Worm (Caenorhabditis elegans) whole organism, mixed stage, embryonic: ENCODE results near the gene T28D9.1.

Experiments
- blmp-1 ChIP-seq: fragments of 150-350 bp; optimal IDR thresholded peaks from 2 replicates; lab custom pipeline; 2014; ENCODE audit warnings: missing biosample characterization, missing genetic modification characterization
- ces-1 ChIP-seq: fragments of 150-350 bp; optimal IDR thresholded peaks from 2 replicates; lab custom pipeline; 2014; ENCODE audit warnings: missing biosample characterization, missing genetic modification reagents, missing genetic modification characterization
- lin-32 ChIP-seq: fragments of 200-800 bp; sonication (Bioruptor generic); optimal IDR thresholded peaks from 2 replicates; lab custom pipeline; 2018; ENCODE audit warnings: mild to moderate bottlenecking, missing genetic modification characterization, missing compliant biosample characterization
- mls-2 ChIP-seq: sonication (generic microtip); optimal IDR thresholded peaks from 2 replicates; lab custom pipeline; 2016; ENCODE audit warnings: mild to moderate bottlenecking, missing genetic modification characterization, moderate library complexity, missing compliant biosample characterization
- nhr-12 ChIP-seq: fragments of 150-350 bp; optimal IDR thresholded peaks from 2 replicates; lab custom pipeline; 2014; ENCODE audit warnings: missing biosample characterization, missing genetic modification characterization
- pha-4 ChIP-seq: fragments of 150-350 bp; optimal IDR thresholded peaks from 2 replicates; lab custom pipeline; 2018; ENCODE audit warnings: missing biosample characterization, missing genetic modification reagents, missing genetic modification characterization

ce11 chrII:6454671-6455070 lies 37.5 kb upstream of the T28D9.1 start, which contains the start of gene aptf-1:
- TF ChIP-seq mls-2 (tag; lab: Kevin White, UChicago) (no peak), pha-4 (tag; lab: Kevin White, UChicago) (no peak), lin-32 (GFP tag; lab: Kevin White, UChicago) (no peak), nhr-12 (no peak), ces-1 (no peak), blmp-1 (tag; lab: Kevin White, UChicago) (no peak)
